Fruit fly (Drosophila melanogaster) ovary, adult (tissue): Measurements from ENCODE around the gene CG4198.
A peak's percentile ranks its signal among the peaks of the same experiment; 100 is the strongest.

Source experiments
- CG17801 ChIP-seq: fragments of 200-800 bp; optimal IDR thresholded peaks from 2 replicates; lab custom pipeline; 2019; ENCODE audit warnings: missing biosample characterization, mild to moderate bottlenecking, missing genetic modification characterization, moderate library complexity; ENCODE audit not compliant: partially characterized antibody

Gene CG4198

DNA sequence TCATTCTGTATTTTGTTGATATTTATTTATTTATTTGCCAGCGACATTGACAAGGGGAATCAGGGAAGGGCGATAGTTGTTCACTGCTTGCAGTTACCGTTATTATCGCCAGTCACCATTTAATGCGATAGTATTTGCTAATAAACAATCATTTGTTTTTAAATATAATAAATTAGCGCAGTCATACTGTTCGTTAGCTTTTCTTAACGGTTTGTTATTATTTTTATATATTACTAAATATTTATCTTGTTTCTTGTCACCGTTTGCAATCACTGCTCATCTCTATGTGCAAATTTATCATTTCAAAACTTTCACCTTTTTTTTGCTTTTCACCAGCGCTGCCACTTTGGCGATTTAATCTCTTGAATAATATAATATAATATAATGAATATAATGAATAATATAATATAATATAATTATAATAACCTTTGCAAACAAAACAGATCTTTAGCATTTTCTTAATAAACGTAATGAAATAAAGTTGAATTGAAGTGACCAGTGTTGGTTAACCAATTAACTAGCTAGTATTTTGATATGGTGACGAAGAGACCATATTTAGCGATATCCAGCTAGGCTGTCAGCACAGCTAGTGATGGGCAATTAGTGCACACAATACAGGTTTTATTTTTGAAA lies 16.3 kb downstream of the CG4198 start, which contains the start of the genes CG3309 and XRCC1:
TSS of gene CG3309 (minus strand) at position 82 of the 633 bp plus-strand sequence.
TSS of gene XRCC1 (plus strand) at position 611 of the 633 bp plus-strand sequence.
- TF ChIP-seq CG17801 (GFP tag; lab: Kevin White, UChicago): peak; percentile 39

DNA sequence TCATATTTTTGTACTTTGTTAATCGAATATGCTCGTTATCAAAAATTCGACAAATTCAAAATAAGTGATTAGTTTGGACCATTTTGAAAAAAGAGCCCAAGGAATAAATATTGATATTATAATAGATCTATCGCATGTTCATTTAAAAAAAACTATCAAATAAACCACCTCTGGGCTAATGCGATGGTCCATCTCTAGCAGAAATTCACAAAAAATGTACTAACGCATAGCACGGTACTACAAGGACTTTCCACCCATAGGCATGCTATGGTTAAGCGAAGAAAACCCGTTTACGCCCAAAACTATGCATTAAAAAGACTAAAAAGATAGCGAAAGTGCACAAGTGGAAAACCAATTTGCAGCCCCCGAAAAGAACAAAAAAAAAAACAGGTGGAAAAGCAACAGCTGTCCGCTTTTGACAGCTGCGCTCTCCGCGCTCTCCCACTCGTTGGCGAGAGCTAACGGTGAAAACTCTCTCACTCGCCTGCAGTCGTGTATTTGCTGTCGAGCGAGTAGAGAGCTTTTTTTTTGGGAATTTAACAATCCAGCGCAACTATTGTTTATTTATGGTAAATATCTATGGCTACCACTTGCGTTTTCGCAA lies 19.3 kb downstream of the CG4198 start, which contains the start of gene CanB:
TSS of gene CanB (plus strand) at position 241 of the 604 bp plus-strand sequence.
- no peak for TF ChIP-seq CG17801 (GFP tag; lab: Kevin White, UChicago)

DNA sequence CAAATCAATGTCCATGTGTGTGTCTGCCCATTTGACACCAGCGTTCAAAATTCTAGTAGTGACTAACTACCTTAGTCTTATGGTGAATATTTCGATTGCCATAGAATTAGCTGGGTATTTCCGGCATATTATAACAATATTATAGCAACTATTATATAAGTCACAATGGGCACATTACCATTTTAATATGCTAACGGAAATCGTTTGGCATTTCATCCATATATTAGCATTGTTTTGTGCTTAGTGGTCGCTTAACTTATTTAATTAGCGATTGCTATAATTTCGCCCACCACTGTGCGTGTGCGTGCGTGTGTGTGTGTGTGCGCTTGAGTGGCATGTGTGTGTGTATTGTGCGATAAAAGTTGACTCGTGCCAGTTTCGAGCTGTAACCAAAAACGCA lies 23.7 kb downstream of the CG4198 start:
- TF ChIP-seq CG17801 (GFP tag; lab: Kevin White, UChicago): no peak

DNA sequence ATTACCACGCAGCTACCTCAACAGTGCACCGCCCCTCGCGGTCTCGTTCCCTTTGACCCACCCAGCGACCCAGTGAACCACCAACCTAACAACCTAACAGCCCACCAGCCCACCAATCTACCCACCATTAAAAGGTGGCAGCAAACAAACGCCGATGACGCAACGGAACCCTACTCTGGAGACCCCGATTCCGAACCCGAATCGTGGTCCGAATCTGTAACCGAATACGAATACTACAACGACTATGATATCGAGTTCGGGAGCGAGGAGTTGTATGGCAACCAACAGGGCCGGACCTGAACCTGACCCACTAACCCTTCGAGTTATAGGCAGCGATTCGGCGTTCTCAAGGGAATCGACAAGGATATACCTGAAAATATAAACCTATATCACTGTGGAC lies 24.3 kb downstream of the CG4198 start:
- no peak for TF ChIP-seq CG17801 (GFP tag; lab: Kevin White, UChicago)

DNA sequence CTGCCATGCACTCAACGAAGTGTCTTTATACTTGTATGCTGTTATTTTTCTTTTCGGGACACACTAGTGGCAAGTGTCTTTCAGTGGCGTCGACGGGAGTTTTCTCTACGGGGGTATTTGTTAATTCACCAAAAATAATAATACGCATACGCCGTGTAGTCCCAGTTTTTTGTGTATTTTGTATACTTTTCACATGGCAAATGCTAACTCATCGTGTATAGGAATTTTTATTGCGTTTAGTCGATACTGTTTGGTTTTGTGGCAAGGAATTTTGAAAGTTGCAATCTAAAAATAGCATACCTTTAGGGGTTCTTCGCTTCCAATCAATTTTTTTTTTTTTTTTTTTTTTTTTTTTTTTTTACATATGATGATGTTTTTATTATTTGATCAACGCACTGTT lies 25.4 kb downstream of the CG4198 start:
- TF ChIP-seq CG17801 (GFP tag; lab: Kevin White, UChicago): no peak

DNA sequence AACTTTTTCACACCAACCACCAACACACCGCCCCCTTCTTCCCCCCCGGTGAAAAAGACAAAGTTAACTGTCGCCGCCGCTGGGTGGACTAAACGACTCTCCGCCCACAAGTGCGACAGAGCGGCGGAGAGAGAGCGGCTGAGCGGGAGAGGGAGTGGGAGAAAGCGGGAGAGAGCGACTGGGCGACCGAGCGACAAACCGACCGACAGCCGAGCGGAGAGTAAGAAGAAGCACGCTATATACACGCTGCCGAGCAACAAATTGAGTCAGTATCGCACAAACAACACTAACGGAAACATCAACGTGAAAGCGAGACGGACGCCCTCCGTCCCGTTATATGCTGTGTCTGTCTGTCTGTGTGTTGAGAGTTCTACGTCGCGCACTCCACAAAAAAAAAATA lies 26.9 kb downstream of the CG4198 start, which contains the start of gene SK:
TSS of gene SK (plus strand) at position 267 of the 400 bp plus-strand sequence.
- TF ChIP-seq CG17801 (GFP tag; lab: Kevin White, UChicago): no peak

DNA sequence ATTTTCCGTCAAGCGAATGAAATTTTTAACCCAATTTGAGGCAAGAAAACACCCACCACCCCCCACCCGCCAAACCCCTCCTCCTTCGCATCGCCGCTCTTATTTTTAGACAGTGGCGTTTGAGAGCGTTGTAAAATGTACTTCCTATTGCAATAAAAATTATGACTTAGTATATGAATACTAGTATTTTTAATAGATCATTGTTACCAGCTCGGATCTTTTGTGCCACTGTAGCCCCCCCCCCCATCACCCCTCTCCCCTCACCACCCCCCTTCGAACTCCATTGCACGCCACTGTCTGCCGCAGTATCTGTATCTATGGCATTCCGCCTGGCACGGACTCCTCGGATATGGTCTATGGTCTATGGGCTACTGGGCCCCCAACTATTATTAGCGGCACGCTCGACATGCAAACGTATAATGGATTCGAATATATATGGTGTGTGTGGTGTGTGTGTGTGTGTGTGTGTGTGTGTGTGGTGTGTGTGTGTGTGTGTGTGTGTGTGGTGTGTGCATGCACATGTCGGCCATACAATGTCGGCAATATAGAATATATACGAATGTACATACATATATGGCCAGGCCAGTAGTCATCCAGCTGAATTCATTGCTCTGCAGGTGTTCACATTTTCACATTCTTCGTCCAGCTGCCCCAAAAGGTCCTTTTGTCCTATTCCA lies 37.0 kb downstream of the CG4198 start:
- TF ChIP-seq CG17801 (GFP tag; lab: Kevin White, UChicago): no peak

DNA sequence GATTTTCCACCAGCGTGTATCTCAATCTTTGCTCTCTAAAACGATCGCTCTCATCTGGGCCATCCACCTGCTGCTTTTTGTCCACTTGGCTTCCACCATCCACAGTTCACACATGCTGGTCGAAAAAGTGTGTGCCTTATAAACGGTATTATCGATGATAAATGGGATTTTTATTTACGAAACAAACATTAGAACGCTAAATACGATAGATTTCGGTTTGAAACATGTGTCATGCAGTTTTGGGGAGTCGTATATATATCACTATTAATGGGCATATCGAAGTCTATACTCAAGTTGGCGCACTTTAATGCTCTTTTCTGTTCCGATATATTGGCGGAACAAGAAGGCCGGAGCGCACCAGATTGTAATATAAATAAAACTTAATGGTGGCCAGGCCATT lies 44.0 kb downstream of the CG4198 start:
- no peak for TF ChIP-seq CG17801 (GFP tag; lab: Kevin White, UChicago)

DNA sequence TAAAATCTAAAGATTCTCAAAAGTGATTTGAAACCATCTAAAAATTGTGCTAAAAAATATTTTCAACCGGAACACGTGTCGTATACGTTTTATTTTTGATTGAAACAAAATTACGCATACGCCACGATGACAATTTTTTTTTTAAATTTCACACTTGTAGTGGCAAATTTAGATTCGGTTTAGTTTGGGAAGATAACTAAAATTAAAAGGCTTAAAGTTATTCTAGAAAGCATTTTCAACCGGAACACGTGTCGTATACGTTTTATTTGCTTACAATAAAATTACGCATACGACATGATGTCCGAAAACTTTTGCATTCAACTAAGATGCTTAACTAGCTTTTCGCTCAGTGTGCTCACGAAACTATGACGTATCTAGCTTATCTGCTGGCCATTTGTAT lies 45.8 kb downstream of the CG4198 start:
- TF ChIP-seq CG17801 (GFP tag; lab: Kevin White, UChicago): no peak

DNA sequence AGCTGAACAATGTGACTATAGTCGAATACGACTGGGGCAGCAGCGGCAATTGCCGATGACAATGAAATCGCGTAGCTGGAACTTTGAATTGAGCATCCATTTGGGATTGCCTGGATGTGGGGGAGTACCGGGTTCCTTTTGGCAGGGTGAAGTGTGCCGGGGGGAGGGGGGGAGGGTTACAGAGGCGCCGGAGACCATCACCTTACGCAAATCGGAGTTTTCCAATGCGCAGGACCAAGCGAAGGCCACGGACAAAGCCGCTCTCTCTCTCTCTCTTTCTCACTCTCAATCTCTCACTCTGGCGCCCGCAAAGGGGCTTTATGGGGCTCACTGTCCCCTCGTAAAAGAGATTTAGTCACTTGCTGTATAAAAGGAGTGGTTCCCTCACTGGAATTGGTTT lies 50.1 kb downstream of the CG4198 start:
- no peak for TF ChIP-seq CG17801 (GFP tag; lab: Kevin White, UChicago)

DNA sequence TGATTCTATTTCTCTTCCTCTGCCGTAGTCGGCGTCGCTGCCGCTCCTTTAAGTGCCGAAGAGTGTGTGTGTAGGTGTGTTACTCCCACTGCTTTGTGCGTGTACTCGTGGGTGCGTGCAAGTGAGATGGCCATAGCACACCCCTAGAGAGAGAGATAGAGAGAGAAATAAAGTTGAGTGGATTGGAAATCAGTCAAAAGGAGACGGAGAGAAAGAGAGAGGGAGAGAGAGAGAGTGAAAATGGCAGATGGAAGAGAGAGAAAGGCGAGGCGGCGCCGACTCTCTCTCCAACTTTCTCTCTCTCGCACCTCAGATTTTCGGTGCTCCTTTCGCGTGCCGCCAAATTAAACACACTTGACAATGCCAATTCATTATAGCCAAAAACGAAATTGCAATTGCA lies 51.0 kb downstream of the CG4198 start:
- no peak for TF ChIP-seq CG17801 (GFP tag; lab: Kevin White, UChicago)
